Worm (Caenorhabditis elegans) whole organism, L1 larva: ENCODE results near the gene try-10.

Experiments used
- F16B12.6 ChIP-seq: fragments of 150-350 bp; optimal IDR thresholded peaks from 2 replicates; lab custom pipeline; 2014; ENCODE audit warnings: missing biosample characterization, missing genetic modification characterization
- Y116A8C.19 ChIP-seq: sonication (generic microtip); optimal IDR thresholded peaks from 2 replicates; lab custom pipeline; 2016; ENCODE audit warnings: missing compliant biosample characterization, missing genetic modification characterization, borderline replicate concordance
- aha-1 ChIP-seq: fragments of 150-350 bp; optimal IDR thresholded peaks from 2 replicates; lab custom pipeline; 2014; ENCODE audit warnings: missing biosample characterization, missing genetic modification characterization
- aly-2 ChIP-seq: fragments of 150-350 bp; optimal IDR thresholded peaks from 2 replicates; lab custom pipeline; 2014; ENCODE audit warnings: missing biosample characterization, missing genetic modification characterization
- ama-1 ChIP-seq: fragments of 150-350 bp; optimal IDR thresholded peaks from 2 replicates; lab custom pipeline; 2014
- blmp-1 ChIP-seq: fragments of 150-350 bp; optimal IDR thresholded peaks from 2 replicates; lab custom pipeline; 2014; ENCODE audit warnings: missing biosample characterization, missing genetic modification characterization
- dpl-1 ChIP-seq, 3 experiments: fragments of 150-350 bp in 2 of 3; sonication (generic microtip) in 1 of 3; optimal IDR thresholded peaks; 2 replicates each; lab custom pipeline; 2014 to 2017; ENCODE audit warnings: missing biosample characterization in 3 of 3, missing genetic modification characterization in 3 of 3, missing genetic modification reagents in 3 of 3
- elt-3 ChIP-seq, 6 experiments: fragments of 150-350 bp in 1 of 6; sonication (generic microtip); optimal IDR thresholded peaks; 2 replicates each; lab custom pipeline; 2017 to 2018; ENCODE audit warnings: missing biosample characterization in 6 of 6, missing genetic modification characterization in 6 of 6, inconsistent platforms in 1 of 6
- ets-5 ChIP-seq: fragments of 200-800 bp; sonication (Bioruptor generic); IDR thresholded peaks from 2 replicates; pipeline ENCODE4 v1.3.6; 2022; ENCODE audit warnings: missing genetic modification characterization, missing compliant biosample characterization
- fkh-4 ChIP-seq: sonication (generic microtip); optimal IDR thresholded peaks from 2 replicates; lab custom pipeline; 2016; ENCODE audit warnings: missing compliant biosample characterization, missing genetic modification characterization, borderline replicate concordance
- fkh-8 ChIP-seq: sonication (generic microtip); optimal IDR thresholded peaks from 2 replicates; lab custom pipeline; 2016; ENCODE audit warnings: mild to moderate bottlenecking, missing genetic modification characterization, missing compliant biosample characterization
- grh-1 ChIP-seq: fragments of 200-800 bp; sonication (Bioruptor generic); IDR thresholded peaks from 2 replicates; pipeline ENCODE4 v1.3.6; 2022; ENCODE audit warnings: missing genetic modification reagents, missing genetic modification characterization, missing compliant biosample characterization
- hpl-2 ChIP-seq: fragments of 150-350 bp; optimal IDR thresholded peaks from 2 replicates; lab custom pipeline; 2014; ENCODE audit warnings: missing biosample characterization, missing genetic modification reagents, missing genetic modification characterization
- irx-1 ChIP-seq: sonication (generic microtip); optimal IDR thresholded peaks from 2 replicates; lab custom pipeline; 2016; ENCODE audit warnings: missing genetic modification characterization, missing compliant biosample characterization
- lin-13 ChIP-seq: fragments of 150-350 bp; optimal IDR thresholded peaks from 2 replicates; lab custom pipeline; 2014; ENCODE audit warnings: missing biosample characterization, missing genetic modification reagents, missing genetic modification characterization
- lin-14 ChIP-seq: fragments of 200-800 bp; sonication (Bioruptor generic); optimal IDR thresholded peaks from 2 replicates; lab custom pipeline; 2018; ENCODE audit warnings: mild to moderate bottlenecking, missing genetic modification characterization, moderate library complexity, missing compliant biosample characterization
- lin-35 ChIP-seq, 2 experiments: fragments of 150-350 bp; optimal IDR thresholded peaks; 2 replicates each; lab custom pipeline; 2014; ENCODE audit warnings: missing biosample characterization in 2 of 2, missing genetic modification characterization in 2 of 2, missing genetic modification reagents in 2 of 2
- mep-1 ChIP-seq: fragments of 150-350 bp; optimal IDR thresholded peaks from 2 replicates; lab custom pipeline; 2014; ENCODE audit warnings: missing biosample characterization, missing genetic modification characterization
- nhr-11 ChIP-seq: fragments of 150-350 bp; optimal IDR thresholded peaks from 2 replicates; lab custom pipeline; 2014; ENCODE audit warnings: missing biosample characterization, missing genetic modification characterization
- nhr-237 ChIP-seq: fragments of 150-350 bp; optimal IDR thresholded peaks from 2 replicates; lab custom pipeline; 2014; ENCODE audit warnings: missing biosample characterization, missing genetic modification characterization
- nhr-47 ChIP-seq: sonication (generic microtip); optimal IDR thresholded peaks from 2 replicates; lab custom pipeline; 2016; ENCODE audit warnings: mild to moderate bottlenecking, missing genetic modification characterization, moderate library complexity, missing compliant biosample characterization
- nhr-71 ChIP-seq: sonication (generic microtip); optimal IDR thresholded peaks from 2 replicates; lab custom pipeline; 2016; ENCODE audit warnings: mild to moderate bottlenecking, missing genetic modification characterization, moderate library complexity, missing compliant biosample characterization
- nhr-76 ChIP-seq: sonication (generic microtip); optimal IDR thresholded peaks from 2 replicates; lab custom pipeline; 2017; ENCODE audit warnings: missing biosample characterization, missing genetic modification characterization
- nhr-85 ChIP-seq: sonication (generic microtip); peaks from one replicate; lab custom pipeline; 2016; ENCODE audit warnings: missing genetic modification characterization, inconsistent platforms, missing compliant biosample characterization
- pag-3 ChIP-seq: sonication (generic microtip); optimal IDR thresholded peaks from 2 replicates; lab custom pipeline; 2017; ENCODE audit warnings: missing genetic modification characterization, mild to moderate bottlenecking, missing compliant biosample characterization, antibody characterized with exemption, borderline replicate concordance; ENCODE audit not compliant: insufficient read depth
- pax-3 ChIP-seq: fragments of 200-800 bp; sonication (Bioruptor generic); optimal IDR thresholded peaks from 2 replicates; lab custom pipeline; 2018; ENCODE audit warnings: mild to moderate bottlenecking, missing genetic modification characterization, moderate library complexity, missing compliant biosample characterization
- pqm-1 ChIP-seq: sonication (generic microtip); optimal IDR thresholded peaks from 3 replicates; lab custom pipeline; 2017; ENCODE audit warnings: missing biosample characterization, missing genetic modification characterization
- rnt-1 ChIP-seq: sonication (generic microtip); optimal IDR thresholded peaks from 2 replicates; lab custom pipeline; 2016; ENCODE audit warnings: mild to moderate bottlenecking, missing genetic modification characterization, moderate library complexity, missing compliant biosample characterization
- snpc-4 ChIP-seq: fragments of 150-350 bp; optimal IDR thresholded peaks from 2 replicates; lab custom pipeline; 2014; ENCODE audit warnings: missing biosample characterization, missing genetic modification characterization
- snu-23 ChIP-seq: sonication (generic microtip); optimal IDR thresholded peaks from 2 replicates; lab custom pipeline; 2016; ENCODE audit warnings: missing genetic modification characterization, missing compliant biosample characterization
- unc-86 ChIP-seq: sonication (generic microtip); optimal IDR thresholded peaks from 2 replicates; lab custom pipeline; 2016; ENCODE audit warnings: missing genetic modification characterization, missing compliant biosample characterization
- unc-98 ChIP-seq: fragments of 200-800 bp; sonication (Bioruptor generic); IDR thresholded peaks from 2 replicates; pipeline ENCODE4 v1.3.6; 2022; ENCODE audit warnings: missing genetic modification characterization, missing compliant biosample characterization
- zag-1 ChIP-seq: fragments of 150-350 bp; optimal IDR thresholded peaks from 2 replicates; lab custom pipeline; 2014; ENCODE audit warnings: missing biosample characterization, missing genetic modification characterization
- zip-4 ChIP-seq: fragments of 200-800 bp; sonication (Bioruptor generic); optimal IDR thresholded peaks from 2 replicates; lab custom pipeline; 2018; ENCODE audit warnings: mild to moderate bottlenecking, missing genetic modification characterization, moderate library complexity, missing compliant biosample characterization
- ztf-11 ChIP-seq, 2 experiments: sonication (generic microtip); optimal IDR thresholded peaks; 2 replicates each; lab custom pipeline; 2016 to 2017; ENCODE audit warnings: missing genetic modification characterization in 2 of 2, missing biosample characterization in 1 of 2, missing compliant biosample characterization in 1 of 2

Gene try-10

ce11 chrV:12995269-12995668, 17.8 kb downstream of the try-10 start, which contains the start of gene far-5:
Gene far-5 (plus strand): TSS chrV:12995569.
- TF ChIP-seq pqm-1 (tag; lab: Kevin White, UChicago): no peak
- no peak for TF ChIP-seq F16B12.6 (tag; lab: Kevin White, UChicago)
- no peak for TF ChIP-seq aly-2
- TF ChIP-seq nhr-85 (tag; lab: Kevin White, UChicago): no peak
- TF ChIP-seq ama-1 (lab: Kevin White, UChicago): no peak
- TF ChIP-seq lin-13: no peak
- no peak for TF ChIP-seq ets-5 (GFP tag; lab: Robert Waterston, UW)
- TF ChIP-seq elt-3 (tag; optimal IDR thresholded peaks at IDR 0.05; lab: Kevin White, UChicago): peak in 1 of 6 experiments; percentile 29
- no peak for TF ChIP-seq nhr-76 (tag; lab: Kevin White, UChicago)
- no peak for TF ChIP-seq fkh-8 (tag; lab: Kevin White, UChicago)
- TF ChIP-seq mep-1 (tag; lab: Kevin White, UChicago): no peak
- peak; percentile 30 for TF ChIP-seq blmp-1 (tag; lab: Kevin White, UChicago)
- no peak for TF ChIP-seq snu-23 (GFP tag; lab: Kevin White, UChicago)

ce11 chrV:12992891-12993290, 20.2 kb downstream of the try-10 start, which contains the start of the genes F15B9.11 and dsl-7:
Gene F15B9.11 (minus strand): TSS chrV:12992895.
Gene dsl-7 (plus strand): TSS chrV:12993150.
- TF ChIP-seq snpc-4 (tag; lab: Kevin White, UChicago) (no peak), blmp-1 (tag; lab: Kevin White, UChicago) (peak; percentile 18), Y116A8C.19 (tag; lab: Kevin White, UChicago) (no peak), aly-2 (no peak), elt-3 (tag; optimal IDR thresholded peaks at IDR 0.05; lab: Kevin White, UChicago) (no peak), ets-5 (GFP tag; lab: Robert Waterston, UW) (no peak), nhr-237 (tag; lab: Kevin White, UChicago) (no peak), zag-1 (tag; lab: Kevin White, UChicago) (no peak), irx-1 (tag; lab: Kevin White, UChicago) (no peak), unc-98 (GFP tag; lab: Robert Waterston, UW) (no peak), unc-86 (tag; lab: Kevin White, UChicago) (no peak), pax-3 (tag; lab: Kevin White, UChicago) (no peak), nhr-85 (tag; lab: Kevin White, UChicago) (peak; percentile 82), lin-13 (no peak), lin-14 (GFP tag; lab: Kevin White, UChicago) (peak; percentile 60), fkh-4 (tag; lab: Kevin White, UChicago) (no peak), nhr-71 (no peak), grh-1 (GFP tag; lab: Robert Waterston, UW) (0 out of 2 replicates have a peak, but pooled peaks have one; percentile 45), snu-23 (GFP tag; lab: Kevin White, UChicago) (no peak), nhr-11 (no peak), hpl-2 (no peak), rnt-1 (tag; lab: Kevin White, UChicago) (no peak), mep-1 (tag; lab: Kevin White, UChicago) (no peak), zip-4 (GFP tag; lab: Kevin White, UChicago) (no peak)

- peak; percentile 42 for TF ChIP-seq nhr-85 (tag; lab: Kevin White, UChicago)
- TF ChIP-seq dpl-1 (GFP tag; optimal IDR thresholded peaks at IDR 0.05; lab: Kevin White, UChicago): no peak
Observed at ce11 chrV:12988256-12988655, 24.8 kb downstream of the try-10 start, which contains the start of gene F15B9.8. Gene F15B9.8 (plus strand): TSS chrV:12988556.

- no peak for TF ChIP-seq pqm-1 (tag; lab: Kevin White, UChicago)
- no peak for TF ChIP-seq snu-23 (GFP tag; lab: Kevin White, UChicago)
- TF ChIP-seq, all 84 proteins: peak for 0
Observed at ce11 chrV:12987061-12987460, 26.0 kb downstream of the try-10 start, which contains the start of gene shw-3. Gene shw-3 (minus strand): TSS chrV:12987161.

ce11 chrV:12974047-12974446, 39.0 kb downstream of the try-10 start:
- TF ChIP-seq lin-35 (GFP tag; optimal IDR thresholded peaks at IDR 0.05; lab: Kevin White, UChicago) (no peak), fkh-4 (tag; lab: Kevin White, UChicago) (no peak), ztf-11 (tag; optimal IDR thresholded peaks at IDR 0.05; lab: Kevin White, UChicago) (no peak), aha-1 (tag; lab: Kevin White, UChicago) (no peak), nhr-47 (tag; lab: Kevin White, UChicago) (no peak), irx-1 (tag; lab: Kevin White, UChicago) (no peak), pag-3 (no peak), zag-1 (tag; lab: Kevin White, UChicago) (no peak), snpc-4 (tag; lab: Kevin White, UChicago) (no peak), nhr-71 (no peak)
